Fruit fly (Drosophila melanogaster) whole organism, adult: ENCODE measurements around the gene Manf.
A peak's percentile ranks its signal among the peaks of the same experiment; 100 is the strongest.

Source experiments
- CG11617 ChIP-seq: fragments of 200-800 bp; sonication (Bioruptor generic); optimal IDR thresholded peaks from 2 replicates; lab custom pipeline; 2017; ENCODE audit warnings: mild to moderate bottlenecking, missing biosample characterization, missing genetic modification reagents, missing genetic modification characterization
- CG12768 ChIP-seq: fragments of 200-800 bp; sonication (Bioruptor generic); optimal IDR thresholded peaks from 2 replicates; lab custom pipeline; 2017; ENCODE audit warnings: missing biosample characterization, missing genetic modification characterization, mild to moderate bottlenecking, moderate library complexity, missing genetic modification reagents
- CG14711 ChIP-seq: fragments of 200-800 bp; sonication (Bioruptor generic); optimal IDR thresholded peaks from 2 replicates; lab custom pipeline; 2018; ENCODE audit warnings: missing biosample characterization, mild to moderate bottlenecking, missing genetic modification characterization, moderate library complexity
- CG1620 ChIP-seq: fragments of 200-800 bp; sonication (Bioruptor generic); optimal IDR thresholded peaks from 2 replicates; lab custom pipeline; 2016; ENCODE audit warnings: missing biosample characterization, missing genetic modification characterization
- CG33017 ChIP-seq: fragments of 200-800 bp; sonication (Bioruptor generic); optimal IDR thresholded peaks from 2 replicates; lab custom pipeline; 2018; ENCODE audit warnings: missing biosample characterization, mild to moderate bottlenecking, missing genetic modification characterization, moderate library complexity
- CG5204 ChIP-seq: fragments of 200-800 bp; sonication (Bioruptor generic); optimal IDR thresholded peaks from 2 replicates; lab custom pipeline; 2016; ENCODE audit warnings: missing biosample characterization, missing genetic modification characterization
- CG7045 ChIP-seq: fragments of 200-800 bp; sonication (Bioruptor generic); optimal IDR thresholded peaks from 2 replicates; lab custom pipeline; 2017; ENCODE audit warnings: missing biosample characterization, mild to moderate bottlenecking, missing genetic modification characterization
- CG7101 ChIP-seq: fragments of 200-800 bp; sonication (Bioruptor generic); optimal IDR thresholded peaks from 2 replicates; lab custom pipeline; 2018; ENCODE audit warnings: missing biosample characterization, mild to moderate bottlenecking, missing genetic modification characterization, moderate library complexity
- Clk ChIP-seq: fragments of 200-800 bp; sonication (Bioruptor generic); optimal IDR thresholded peaks from 2 replicates; lab custom pipeline; 2017; ENCODE audit warnings: missing biosample characterization, missing genetic modification characterization
- Crg-1 ChIP-seq: fragments of 200-800 bp; sonication (Bioruptor generic); optimal IDR thresholded peaks from 2 replicates; lab custom pipeline; 2016; ENCODE audit warnings: missing biosample characterization, missing genetic modification characterization
- Hr96 ChIP-seq: fragments of 200-800 bp; sonication (Bioruptor generic); optimal IDR thresholded peaks from 2 replicates; lab custom pipeline; 2016; ENCODE audit warnings: missing biosample characterization, missing genetic modification characterization
- Mnt ChIP-seq: fragments of 200-800 bp; sonication (Bioruptor generic); optimal IDR thresholded peaks from 2 replicates; lab custom pipeline; 2016; ENCODE audit warnings: missing biosample characterization, mild to moderate bottlenecking, missing genetic modification characterization
- bab1 ChIP-seq: fragments of 200-800 bp; sonication (Bioruptor generic); optimal IDR thresholded peaks from 3 replicates; lab custom pipeline; 2019; ENCODE audit warnings: missing biosample characterization, mild to moderate bottlenecking, missing genetic modification characterization, moderate library complexity
- cic ChIP-seq: fragments of 200-800 bp; sonication (Bioruptor generic); optimal IDR thresholded peaks from 2 replicates; lab custom pipeline; 2017; ENCODE audit warnings: missing biosample characterization, mild to moderate bottlenecking, missing genetic modification characterization, moderate library complexity
- cnc ChIP-seq, 2 experiments: fragments of >200 bp; optimal IDR thresholded peaks; 2 replicates each; lab custom pipeline; 2017
- kay ChIP-seq: fragments of 200-800 bp; sonication (Bioruptor generic); peaks from one replicate; lab custom pipeline; 2016; ENCODE audit warnings: missing biosample characterization, missing genetic modification characterization, borderline replicate concordance
- ovo ChIP-seq: fragments of 200-800 bp; sonication (Bioruptor generic); optimal IDR thresholded peaks from 2 replicates; lab custom pipeline; 2016; ENCODE audit warnings: missing biosample characterization, missing genetic modification characterization
- pad ChIP-seq: fragments of 200-800 bp; sonication (Bioruptor generic); optimal IDR thresholded peaks from 3 replicates; lab custom pipeline; 2017; ENCODE audit warnings: missing biosample characterization, missing genetic modification characterization, mild to moderate bottlenecking, moderate library complexity, missing genetic modification reagents
- tj ChIP-seq: fragments of 200-800 bp; sonication (Bioruptor generic); optimal IDR thresholded peaks from 3 replicates; lab custom pipeline; 2017; ENCODE audit warnings: missing biosample characterization, mild to moderate bottlenecking, missing genetic modification characterization, moderate library complexity
- toe ChIP-seq: fragments of 200-800 bp; sonication (Bioruptor generic); optimal IDR thresholded peaks from 2 replicates; lab custom pipeline; 2016; ENCODE audit warnings: missing biosample characterization, missing genetic modification characterization

Manf gene

DNA sequence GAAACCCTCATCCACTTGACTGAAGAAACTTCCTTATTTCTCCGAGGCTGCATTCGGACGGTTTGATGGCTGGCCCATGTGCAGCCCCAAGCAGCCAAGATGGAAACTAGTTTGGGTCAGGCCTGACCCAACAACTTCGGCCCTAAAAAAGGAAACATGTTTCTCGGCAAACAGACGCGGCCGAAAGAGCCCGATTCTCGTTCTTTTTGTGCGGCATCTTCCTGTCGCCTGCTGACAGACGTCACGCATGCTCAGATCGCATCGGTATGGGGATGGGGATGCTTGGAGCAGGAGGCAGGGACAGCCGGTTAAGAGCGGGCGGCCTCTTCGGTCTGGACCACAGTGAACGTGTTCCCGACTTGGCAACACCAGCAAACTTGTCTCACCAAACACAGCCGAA, 32.5 kb upstream of the Manf start:
- TF ChIP-seq cic (GFP tag; lab: Kevin White, UChicago) (no peak), kay (GFP tag; lab: Kevin White, UChicago) (no peak), ovo (GFP tag; lab: Kevin White, UChicago) (no peak), cnc (optimal IDR thresholded peaks at IDR 0.05; lab: Kevin White, UChicago) (no peak), CG7101 (tag; lab: Kevin White, UChicago) (no peak), CG11617 (GFP tag; lab: Kevin White, UChicago) (no peak), Crg-1 (GFP tag; lab: Kevin White, UChicago) (no peak), Mnt (GFP tag; lab: Kevin White, UChicago) (no peak), CG12768 (GFP tag; lab: Kevin White, UChicago) (no peak), tj (GFP tag; lab: Kevin White, UChicago) (no peak), CG5204 (GFP tag; lab: Kevin White, UChicago) (no peak), CG14711 (tag; lab: Kevin White, UChicago) (no peak), Hr96 (GFP tag; lab: Kevin White, UChicago) (no peak), bab1 (GFP tag; lab: Kevin White, UChicago) (no peak), pad (GFP tag; lab: Kevin White, UChicago) (no peak), Clk (GFP tag; lab: Kevin White, UChicago) (no peak)

DNA sequence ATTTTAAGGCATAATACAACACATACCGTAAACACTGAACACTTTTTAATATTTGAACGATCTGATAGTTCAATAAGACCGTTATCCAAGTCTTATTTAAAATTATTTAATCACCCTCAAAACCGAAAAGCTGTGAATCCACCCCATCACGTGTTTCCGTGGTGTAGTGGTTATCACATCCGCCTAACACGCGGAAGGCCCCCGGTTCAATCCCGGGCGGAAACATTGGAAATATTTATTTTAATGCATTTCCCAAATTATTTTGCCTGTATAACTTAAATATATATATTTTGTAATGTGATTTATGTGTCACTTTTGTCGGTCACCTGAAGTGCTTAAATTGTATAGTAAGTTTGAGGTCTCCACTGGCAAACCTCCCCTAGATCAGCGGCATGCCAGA, 27.7 kb upstream of the Manf start, which contains the start of gene CG44044:
CG44044 (plus strand) TSS at position 301 of the 400 bp plus-strand sequence.
- no peak for TF ChIP-seq CG33017
- TF ChIP-seq kay (GFP tag; lab: Kevin White, UChicago): no peak
- TF ChIP-seq bab1 (GFP tag; lab: Kevin White, UChicago): no peak
- TF ChIP-seq ovo (GFP tag; lab: Kevin White, UChicago): no peak
- no peak for TF ChIP-seq Crg-1 (GFP tag; lab: Kevin White, UChicago)
- no peak for TF ChIP-seq Clk (GFP tag; lab: Kevin White, UChicago)
- no peak for TF ChIP-seq CG7101 (tag; lab: Kevin White, UChicago)
- no peak for TF ChIP-seq CG11617 (GFP tag; lab: Kevin White, UChicago)
- TF ChIP-seq tj (GFP tag; lab: Kevin White, UChicago): no peak
- no peak for TF ChIP-seq CG7045 (GFP tag; lab: Kevin White, UChicago)
- no peak for TF ChIP-seq Hr96 (GFP tag; lab: Kevin White, UChicago)
- no peak for TF ChIP-seq CG1620 (GFP tag; lab: Kevin White, UChicago)
- TF ChIP-seq pad (GFP tag; lab: Kevin White, UChicago): no peak

DNA sequence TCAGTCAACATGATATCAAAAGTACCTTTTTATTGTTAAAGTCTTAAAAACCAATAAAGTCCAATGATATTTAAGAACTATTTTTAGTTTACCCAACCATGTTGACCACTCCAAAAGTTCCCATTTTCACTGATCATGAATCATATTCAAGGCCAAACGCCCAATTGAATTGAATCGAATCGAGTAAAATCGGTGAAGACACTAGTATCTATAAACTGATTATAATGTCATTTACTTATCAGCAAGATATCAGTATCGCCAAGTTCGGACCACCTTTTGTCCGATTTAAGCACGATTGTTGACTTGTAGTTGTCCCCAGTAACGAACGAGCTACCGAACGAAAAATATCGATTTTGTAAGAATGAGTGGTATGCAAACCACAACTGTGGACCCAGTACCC, 26.1 kb upstream of the Manf start, which contains the start of gene CG6901:
CG6901 (plus strand) TSS at position 323 of the 400 bp plus-strand sequence.
- TF ChIP-seq CG1620 (GFP tag; lab: Kevin White, UChicago): no peak
- no peak for TF ChIP-seq CG7101 (tag; lab: Kevin White, UChicago)
- no peak for TF ChIP-seq CG5204 (GFP tag; lab: Kevin White, UChicago)

DNA sequence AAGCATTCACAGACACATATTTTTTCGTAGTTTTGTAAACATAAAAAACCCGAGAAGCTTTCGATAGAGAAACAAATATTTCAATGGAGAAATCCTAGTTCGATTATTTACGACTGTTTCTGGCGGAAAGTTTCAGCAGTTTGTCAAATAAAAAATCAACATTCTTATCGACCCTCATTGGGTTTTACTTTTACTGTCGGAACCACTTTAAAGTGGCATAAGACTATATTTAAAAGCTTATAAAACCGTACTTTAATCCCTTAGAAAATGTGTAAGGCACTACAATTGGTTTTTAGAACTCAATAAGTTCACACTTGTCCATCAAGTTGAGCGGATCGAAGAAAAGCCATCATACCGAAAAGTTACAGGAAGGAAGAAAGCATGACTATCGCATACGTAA, 24.0 kb upstream of the Manf start, which contains the start of gene CG17929:
CG17929 (plus strand) TSS at position 301 of the 400 bp plus-strand sequence.
- TF ChIP-seq kay (GFP tag; lab: Kevin White, UChicago): peak; percentile 55
- TF ChIP-seq CG14711 (tag; lab: Kevin White, UChicago): no peak
- TF ChIP-seq bab1 (GFP tag; lab: Kevin White, UChicago): no peak
- no peak for TF ChIP-seq pad (GFP tag; lab: Kevin White, UChicago)
- no peak for TF ChIP-seq CG11617 (GFP tag; lab: Kevin White, UChicago)
- no peak for TF ChIP-seq tj (GFP tag; lab: Kevin White, UChicago)
- TF ChIP-seq CG7101 (tag; lab: Kevin White, UChicago): no peak

DNA sequence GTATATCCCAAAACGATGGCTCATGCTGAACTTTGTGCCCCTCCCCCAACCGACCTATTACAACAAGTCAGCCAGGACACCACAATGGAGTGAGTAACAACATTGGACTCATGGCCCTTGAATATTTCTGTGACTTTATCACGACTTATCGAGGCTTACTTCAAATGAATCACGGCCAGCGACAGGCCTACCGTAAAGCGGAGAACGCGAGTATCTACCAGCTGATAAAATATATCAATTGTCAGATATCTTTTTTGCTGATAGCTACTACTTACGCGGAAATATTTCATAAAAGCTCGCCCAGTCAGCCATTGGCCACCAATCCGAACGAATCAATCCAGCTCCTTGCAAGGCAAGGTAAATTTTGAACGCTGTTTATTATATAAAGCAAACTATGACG, 21.7 kb upstream of the Manf start, which contains the start of gene CG17930:
CG17930 (plus strand) TSS at position 301 of the 400 bp plus-strand sequence.
- TF ChIP-seq CG1620 (GFP tag; lab: Kevin White, UChicago) (no peak), Hr96 (GFP tag; lab: Kevin White, UChicago) (no peak), CG14711 (tag; lab: Kevin White, UChicago) (no peak), CG11617 (GFP tag; lab: Kevin White, UChicago) (no peak), CG7045 (GFP tag; lab: Kevin White, UChicago) (no peak), cnc (optimal IDR thresholded peaks at IDR 0.05; lab: Kevin White, UChicago) (no peak), Mnt (GFP tag; lab: Kevin White, UChicago) (no peak), CG12768 (GFP tag; lab: Kevin White, UChicago) (no peak), Clk (GFP tag; lab: Kevin White, UChicago) (no peak)

DNA sequence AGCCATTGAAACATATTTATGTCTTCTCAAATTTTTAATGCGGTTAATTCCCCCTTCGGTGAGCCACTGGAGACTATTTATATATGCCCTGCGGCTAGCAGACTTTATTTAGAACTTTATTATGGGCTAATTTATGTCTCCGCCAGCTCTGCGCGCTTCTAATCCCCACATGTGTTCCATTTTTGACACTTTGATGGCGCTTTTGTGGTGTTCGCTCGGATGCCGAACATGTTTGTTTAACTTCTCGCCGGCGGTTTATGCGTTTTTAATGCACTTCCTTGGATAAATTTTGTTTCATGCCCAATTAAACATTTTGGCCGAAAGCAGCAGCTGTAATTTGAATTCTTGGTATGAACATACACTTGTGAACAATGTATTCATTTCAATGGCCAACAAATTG, 19.4 kb upstream of the Manf start:
- TF ChIP-seq CG12768 (GFP tag; lab: Kevin White, UChicago): no peak

DNA sequence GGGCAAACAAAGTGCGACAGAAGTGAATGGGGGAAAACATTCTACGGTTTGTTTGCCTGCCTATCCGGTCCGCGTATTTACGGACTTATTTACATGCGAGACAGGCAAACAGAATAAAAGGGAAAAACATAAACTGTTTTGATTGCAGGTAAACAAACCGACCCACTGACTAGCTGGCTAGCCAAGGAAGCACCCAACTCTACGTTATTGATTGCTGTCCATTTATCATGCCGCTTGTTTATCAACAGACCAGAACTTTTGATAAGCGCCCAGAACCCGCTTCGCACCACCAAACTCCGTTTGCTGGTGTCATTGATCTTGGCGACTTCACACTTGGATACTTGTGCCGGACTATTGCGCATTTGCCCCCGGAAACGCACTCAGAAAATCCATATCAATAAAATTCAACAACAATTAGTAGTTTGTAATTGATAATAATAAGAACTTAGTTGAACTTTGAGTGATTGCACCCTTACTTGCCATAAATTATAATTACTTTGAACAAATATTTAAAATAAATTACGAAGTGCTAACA, 17.3 kb upstream of the Manf start:
- TF ChIP-seq CG5204 (GFP tag; lab: Kevin White, UChicago) (no peak), pad (GFP tag; lab: Kevin White, UChicago) (no peak), toe (peak; percentile 7), ovo (GFP tag; lab: Kevin White, UChicago) (peak; percentile 55), kay (GFP tag; lab: Kevin White, UChicago) (peak; percentile 89), CG7045 (GFP tag; lab: Kevin White, UChicago) (peak; percentile 26), CG11617 (GFP tag; lab: Kevin White, UChicago) (no peak), cic (GFP tag; lab: Kevin White, UChicago) (peak; percentile 48), Crg-1 (GFP tag; lab: Kevin White, UChicago) (peak; percentile 12), tj (GFP tag; lab: Kevin White, UChicago) (no peak), CG1620 (GFP tag; lab: Kevin White, UChicago) (no peak), Hr96 (GFP tag; lab: Kevin White, UChicago) (no peak)
